Fruit fly (Drosophila melanogaster): Measurements from ENCODE around the gene CG6865.
A peak's percentile ranks its signal among the peaks of the same experiment; 100 is the strongest.

Gene CG6865

dm6 chr3L:18840370-18841007, 23.0 kb upstream of the CG6865 start (continued):
- TF ChIP-seq CG15601 (tag; optimal IDR thresholded peaks at IDR 0.05) (peak; percentile 2), nau (GFP tag; optimal IDR thresholded peaks at IDR 0.05) (peak; percentile 7), CG1647 (GFP tag; optimal IDR thresholded peaks at IDR 0.05) (no peak), repo (GFP tag; optimal IDR thresholded peaks at IDR 0.05) (peak; percentile 11), CG5245 (GFP tag; optimal IDR thresholded peaks at IDR 0.05) (peak; percentile 22), fd3F (GFP tag; optimal IDR thresholded peaks at IDR 0.05) (no peak), Usf (GFP tag; optimal IDR thresholded peaks at IDR 0.05) (no peak), D (optimal IDR thresholded peaks at IDR 0.05) (no peak), D (GFP tag; optimal IDR thresholded peaks at IDR 0.05) (no peak), CG3838 (GFP tag; optimal IDR thresholded peaks at IDR 0.05) (no peak), CG6254 (GFP tag; optimal IDR thresholded peaks at IDR 0.05) (no peak), CG17802 (tag; optimal IDR thresholded peaks at IDR 0.05) (no peak), esg (GFP tag; conservative IDR thresholded peaks at IDR 0.05) (no peak), maf-S (GFP tag; optimal IDR thresholded peaks at IDR 0.05) (no peak), CG9215 (GFP tag; IDR thresholded peaks at IDR 0.05) (no peak), fd96Cb (tag; optimal IDR thresholded peaks at IDR 0.05) (peak; percentile 13), HLHmδ (GFP tag; optimal IDR thresholded peaks at IDR 0.05) (peak; percentile 83), sc (optimal IDR thresholded peaks at IDR 0.05) (no peak), sc (GFP tag; optimal IDR thresholded peaks at IDR 0.05) (no peak), pzg (GFP tag; optimal IDR thresholded peaks at IDR 0.05) (no peak), NC2β (GFP tag; optimal IDR thresholded peaks at IDR 0.05) (no peak), CG1602 (GFP tag; optimal IDR thresholded peaks at IDR 0.05) (peak; percentile 8), Ssrp (tag; optimal IDR thresholded peaks at IDR 0.05) (peak; percentile 4), gem (tag; optimal IDR thresholded peaks at IDR 0.05) (peak; percentile 57), CG18476 (GFP tag; optimal IDR thresholded peaks at IDR 0.05) (no peak), CG13123 (GFP tag; optimal IDR thresholded peaks at IDR 0.05) (no peak), ham (GFP tag; IDR thresholded peaks at IDR 0.05) (no peak), Dll (GFP tag; IDR thresholded peaks at IDR 0.05; ENCODE audit: partially characterized antibody) (no peak), CG3065 (GFP tag; optimal IDR thresholded peaks at IDR 0.05) (no peak), Nf-YC (tag; optimal IDR thresholded peaks at IDR 0.05) (no peak), Dp (GFP tag; optimal IDR thresholded peaks at IDR 0.05) (no peak), CG8944 (GFP tag; optimal IDR thresholded peaks at IDR 0.05) (peak; percentile 4), ind (GFP tag; optimal IDR thresholded peaks at IDR 0.05) (no peak), CG2678 (tag; optimal IDR thresholded peaks at IDR 0.05) (no peak), CG33557 (GFP tag; optimal IDR thresholded peaks at IDR 0.05) (no peak), NfI (GFP tag; optimal IDR thresholded peaks at IDR 0.05) (no peak), slp2 (GFP tag; optimal IDR thresholded peaks at IDR 0.05) (no peak), nom (GFP tag; optimal IDR thresholded peaks at IDR 0.05) (peak; percentile 63), trem (tag; optimal IDR thresholded peaks at IDR 0.05) (no peak), CG12769 (tag; optimal IDR thresholded peaks at IDR 0.05) (peak; percentile 53), sens-2 (GFP tag; IDR thresholded peaks at IDR 0.05) (no peak), grau (tag; optimal IDR thresholded peaks at IDR 0.05) (peak; percentile 1), CG1603 (tag; optimal IDR thresholded peaks at IDR 0.05) (peak; percentile 21), Lpt (GFP tag; optimal IDR thresholded peaks at IDR 0.05) (no peak), HmgZ (tag; optimal IDR thresholded peaks at IDR 0.05) (peak; percentile 17), sr (GFP tag; IDR thresholded peaks at IDR 0.05) (no peak), fu2 (GFP tag; optimal IDR thresholded peaks at IDR 0.05) (no peak), CG6272 (GFP tag; IDR thresholded peaks at IDR 0.05) (no peak), unpg (GFP tag; optimal IDR thresholded peaks at IDR 0.05) (no peak), Ada2b (GFP tag; IDR thresholded peaks at IDR 0.05) (no peak), crc (GFP tag; optimal IDR thresholded peaks at IDR 0.05) (no peak)
